Fruit fly (Drosophila melanogaster) whole organism, embryonic: ENCODE measurements around the gene CG44303.
A peak's percentile ranks its signal among the peaks of the same experiment; 100 is the strongest.

ENCODE experiments used
- Aef1 ChIP-seq: fragments of 200-800 bp; sonication (Bioruptor generic); IDR thresholded peaks from 3 replicates; pipeline ENCODE4 v1.3.6; 2022; ENCODE audit warnings: missing biosample characterization, missing genetic modification characterization
- Antp ChIP-seq: fragments of 200-800 bp; sonication (Bioruptor generic); optimal IDR thresholded peaks from 3 replicates; lab custom pipeline; 2016; ENCODE audit warnings: missing biosample characterization, missing genetic modification characterization
- BEAF-32 ChIP-seq: fragments of 200-800 bp; sonication (Bioruptor generic); optimal IDR thresholded peaks from 3 replicates; lab custom pipeline; 2017; ENCODE audit warnings: missing biosample characterization, missing genetic modification characterization, mild to moderate bottlenecking, moderate library complexity, missing genetic modification reagents
- Blimp-1 ChIP-seq: fragments of 200-800 bp; sonication (Bioruptor generic); optimal IDR thresholded peaks from 3 replicates; lab custom pipeline; 2018; ENCODE audit warnings: missing biosample characterization, missing genetic modification characterization, mild to moderate bottlenecking, moderate library complexity, missing genetic modification reagents
- CG10959 ChIP-seq: fragments of 200-800 bp; sonication (Bioruptor generic); IDR thresholded peaks from 2 replicates; pipeline ENCODE4 v1.3.6; 2022; ENCODE audit warnings: missing biosample characterization, missing genetic modification characterization
- CG11456 ChIP-seq: fragments of 200-800 bp; sonication (Bioruptor generic); IDR thresholded peaks from 3 replicates; pipeline ENCODE4 v1.3.6; 2022; ENCODE audit warnings: missing biosample characterization, missing genetic modification characterization
- CG11504 ChIP-seq: fragments of 200-800 bp; sonication (Bioruptor generic); optimal IDR thresholded peaks from 3 replicates; lab custom pipeline; 2019; ENCODE audit warnings: missing biosample characterization, mild to moderate bottlenecking, missing genetic modification characterization, moderate library complexity
- CG12071 ChIP-seq: fragments of 200-800 bp; sonication (Bioruptor generic); optimal IDR thresholded peaks from 3 replicates; lab custom pipeline; 2018; ENCODE audit warnings: missing biosample characterization, mild to moderate bottlenecking, missing genetic modification characterization
- CG12104 ChIP-seq: fragments of 200-800 bp; sonication (Bioruptor generic); optimal IDR thresholded peaks from 3 replicates; lab custom pipeline; 2016; ENCODE audit warnings: missing biosample characterization, missing genetic modification characterization
- CG12236 ChIP-seq: fragments of 200-800 bp; sonication (Bioruptor generic); optimal IDR thresholded peaks from 2 replicates; lab custom pipeline; 2016; ENCODE audit warnings: missing biosample characterization, missing genetic modification characterization
- CG15073 ChIP-seq: fragments of 200-800 bp; sonication (Bioruptor generic); optimal IDR thresholded peaks from 2 replicates; lab custom pipeline; 2016; ENCODE audit warnings: missing biosample characterization, missing genetic modification characterization
- CG17361 ChIP-seq: fragments of 200-800 bp; sonication (Bioruptor generic); IDR thresholded peaks from 3 replicates; pipeline ENCODE4 v1.3.6; 2022; ENCODE audit warnings: missing biosample characterization, missing genetic modification characterization
- CG18011 ChIP-seq: fragments of 200-800 bp; sonication (Bioruptor generic); optimal IDR thresholded peaks from 2 replicates; lab custom pipeline; 2017; ENCODE audit warnings: missing biosample characterization, missing genetic modification characterization, mild to moderate bottlenecking, moderate library complexity, missing genotype
- CG18599 ChIP-seq: fragments of 200-800 bp; sonication (Bioruptor generic); optimal IDR thresholded peaks from 3 replicates; lab custom pipeline; 2017; ENCODE audit warnings: missing biosample characterization, missing genetic modification characterization, mild to moderate bottlenecking, moderate library complexity, missing genetic modification reagents
- CG3065 ChIP-seq: fragments of 200-800 bp; sonication (Bioruptor generic); optimal IDR thresholded peaks from 2 replicates; lab custom pipeline; 2016; ENCODE audit warnings: missing biosample characterization, missing genetic modification characterization
- CG32767 ChIP-seq: fragments of 200-800 bp; sonication (Bioruptor generic); IDR thresholded peaks from 2 replicates; pipeline ENCODE4 v1.3.6; 2022; ENCODE audit warnings: missing biosample characterization, missing genetic modification characterization
- CG4360 ChIP-seq: fragments of 200-800 bp; sonication (Bioruptor generic); IDR thresholded peaks from 2 replicates; pipeline ENCODE4 v1.3.6; 2022; ENCODE audit warnings: missing biosample characterization, missing genetic modification characterization
- CG4424 ChIP-seq: fragments of 200-800 bp; sonication (Bioruptor generic); optimal IDR thresholded peaks from 3 replicates; lab custom pipeline; 2016; ENCODE audit warnings: missing biosample characterization, missing genetic modification characterization
- CG4707 ChIP-seq: fragments of 200-800 bp; sonication (Bioruptor generic); optimal IDR thresholded peaks from 2 replicates; lab custom pipeline; 2018; ENCODE audit warnings: missing biosample characterization, mild to moderate bottlenecking, missing genetic modification characterization, moderate library complexity
- CG4730 ChIP-seq: fragments of 200-800 bp; sonication (Bioruptor generic); IDR thresholded peaks from 2 replicates; pipeline ENCODE4 v1.3.6; 2022; ENCODE audit warnings: missing biosample characterization, missing genetic modification characterization
- CG6272 ChIP-seq: fragments of 200-800 bp; sonication (Bioruptor generic); IDR thresholded peaks from 2 replicates; pipeline ENCODE4 v1.3.6; 2022; ENCODE audit warnings: missing biosample characterization, missing genetic modification characterization
- CG7786 ChIP-seq: fragments of 200-800 bp; sonication (Bioruptor generic); optimal IDR thresholded peaks from 2 replicates; lab custom pipeline; 2016; ENCODE audit warnings: missing biosample characterization, missing genetic modification characterization
- CG8290 ChIP-seq, 3 experiments: fragments of 200-800 bp; sonication (Bioruptor generic); optimal IDR thresholded peaks; 2 replicates each; lab custom pipeline; 2016 to 2019; ENCODE audit warnings: missing biosample characterization in 3 of 3, missing genetic modification characterization in 3 of 3, mild to moderate bottlenecking in 2 of 3, moderate library complexity in 1 of 3
- CG9215 ChIP-seq: fragments of 200-800 bp; sonication (Bioruptor generic); IDR thresholded peaks from 2 replicates; pipeline ENCODE4 v1.3.6; 2022; ENCODE audit warnings: missing biosample characterization, missing genetic modification characterization
- Camta ChIP-seq: fragments of 200-800 bp; sonication (Bioruptor generic); optimal IDR thresholded peaks from 2 replicates; lab custom pipeline; 2016; ENCODE audit warnings: missing biosample characterization, missing genetic modification characterization
- GATAe ChIP-seq: fragments of 200-800 bp; sonication (Bioruptor generic); conservative IDR thresholded peaks from 2 replicates; pipeline ENCODE4 v1.3.6; 2022; ENCODE audit warnings: missing biosample characterization, missing genetic modification characterization
- H15 ChIP-seq: fragments of 200-800 bp; sonication (Bioruptor generic); IDR thresholded peaks from 3 replicates; pipeline ENCODE4 v1.3.6; 2022; ENCODE audit warnings: missing biosample characterization, missing genetic modification characterization
- H2.0 ChIP-seq: fragments of 200-800 bp; sonication (Bioruptor generic); IDR thresholded peaks from 2 replicates; pipeline ENCODE4 v1.3.6; 2022; ENCODE audit warnings: missing biosample characterization, missing genetic modification characterization
- HLH3B ChIP-seq: fragments of 200-800 bp; sonication (Bioruptor generic); IDR thresholded peaks from 2 replicates; pipeline ENCODE4 v1.3.6; 2022; ENCODE audit warnings: missing biosample characterization, missing genetic modification characterization
- Nf-YB ChIP-seq: fragments of 200-800 bp; sonication (Bioruptor generic); optimal IDR thresholded peaks from 3 replicates; lab custom pipeline; 2019; ENCODE audit warnings: missing biosample characterization, mild to moderate bottlenecking, missing genetic modification characterization, moderate library complexity
- Oli ChIP-seq: fragments of 200-800 bp; sonication (Bioruptor generic); optimal IDR thresholded peaks from 2 replicates; lab custom pipeline; 2018; ENCODE audit warnings: missing biosample characterization, mild to moderate bottlenecking, missing genetic modification characterization, moderate library complexity
- Sox100B ChIP-seq: fragments of 200-800 bp; sonication (Bioruptor generic); optimal IDR thresholded peaks from 3 replicates; lab custom pipeline; 2018; ENCODE audit warnings: missing biosample characterization, mild to moderate bottlenecking, missing genetic modification characterization
- ab ChIP-seq: fragments of 200-800 bp; sonication (Bioruptor generic); optimal IDR thresholded peaks from 2 replicates; lab custom pipeline; 2016; ENCODE audit warnings: missing biosample characterization, missing genetic modification characterization
- ap ChIP-seq: fragments of 200-800 bp; sonication (Bioruptor generic); IDR thresholded peaks from 2 replicates; pipeline ENCODE4 v1.3.6; 2022; ENCODE audit warnings: missing biosample characterization, missing genetic modification characterization
- bab2 ChIP-seq: fragments of 200-800 bp; sonication (Bioruptor generic); optimal IDR thresholded peaks from 2 replicates; lab custom pipeline; 2016; ENCODE audit warnings: missing biosample characterization, missing genetic modification characterization
- bowl ChIP-seq: fragments of 200-800 bp; sonication (Bioruptor generic); IDR thresholded peaks from 2 replicates; pipeline ENCODE4 v1.3.6; 2022; ENCODE audit warnings: missing biosample characterization, missing genetic modification characterization
- cas ChIP-seq: fragments of 200-800 bp; sonication (Bioruptor generic); IDR thresholded peaks from 2 replicates; pipeline ENCODE4 v1.3.6; 2022; ENCODE audit warnings: missing biosample characterization, missing genetic modification characterization
- caup ChIP-seq: fragments of 200-800 bp; sonication (Bioruptor generic); optimal IDR thresholded peaks from 3 replicates; lab custom pipeline; 2017; ENCODE audit warnings: missing biosample characterization, mild to moderate bottlenecking, missing genetic modification characterization, moderate library complexity; ENCODE audit not compliant: severe bottlenecking
- gce ChIP-seq: fragments of 200-800 bp; sonication (Bioruptor generic); IDR thresholded peaks from 3 replicates; pipeline ENCODE4 v1.3.6; 2022; ENCODE audit warnings: missing biosample characterization, missing genetic modification characterization
- gcm2 ChIP-seq: fragments of 200-800 bp; sonication (Bioruptor generic); optimal IDR thresholded peaks from 2 replicates; lab custom pipeline; 2016; ENCODE audit warnings: missing biosample characterization, missing genetic modification characterization
- gsb ChIP-seq: fragments of 200-800 bp; sonication (Bioruptor generic); IDR thresholded peaks from 2 replicates; pipeline ENCODE4 v1.3.6; 2022; ENCODE audit warnings: missing biosample characterization, missing genetic modification characterization
- hb ChIP-seq: fragments of 200-800 bp; sonication (Bioruptor generic); IDR thresholded peaks from 3 replicates; pipeline ENCODE4 v1.3.6; 2022; ENCODE audit warnings: missing biosample characterization, missing genetic modification characterization; ENCODE audit not compliant: partially characterized antibody
- jigr1 ChIP-seq: fragments of 200-800 bp; sonication (Bioruptor generic); IDR thresholded peaks from 3 replicates; pipeline ENCODE4 v1.3.6; 2022; ENCODE audit warnings: missing biosample characterization, missing genetic modification characterization
- knrl ChIP-seq: fragments of 200-800 bp; sonication (Bioruptor generic); IDR thresholded peaks from 3 replicates; pipeline ENCODE4 v1.3.6; 2022; ENCODE audit warnings: missing biosample characterization, missing genetic modification characterization; ENCODE audit not compliant: partially characterized antibody
- mirr ChIP-seq: fragments of 200-800 bp; sonication (Bioruptor generic); optimal IDR thresholded peaks from 3 replicates; lab custom pipeline; 2018; ENCODE audit warnings: missing biosample characterization, mild to moderate bottlenecking, missing genetic modification characterization
- pnt ChIP-seq: fragments of 200-800 bp; sonication (Bioruptor generic); optimal IDR thresholded peaks from 3 replicates; lab custom pipeline; 2016; ENCODE audit warnings: missing biosample characterization, missing genetic modification characterization
- sqz ChIP-seq: fragments of 200-800 bp; sonication (Bioruptor generic); optimal IDR thresholded peaks from 3 replicates; lab custom pipeline; 2018; ENCODE audit warnings: missing biosample characterization, mild to moderate bottlenecking, missing genetic modification characterization
- sr ChIP-seq: fragments of 200-800 bp; sonication (Bioruptor generic); IDR thresholded peaks from 3 replicates; pipeline ENCODE4 v1.3.6; 2022; ENCODE audit warnings: missing biosample characterization, missing genetic modification characterization
- sug ChIP-seq: fragments of 200-800 bp; optimal IDR thresholded peaks from 2 replicates; lab custom pipeline; 2019; ENCODE audit warnings: missing biosample characterization, mild to moderate bottlenecking, missing genetic modification characterization, moderate library complexity

Gene CG44303

DNA sequence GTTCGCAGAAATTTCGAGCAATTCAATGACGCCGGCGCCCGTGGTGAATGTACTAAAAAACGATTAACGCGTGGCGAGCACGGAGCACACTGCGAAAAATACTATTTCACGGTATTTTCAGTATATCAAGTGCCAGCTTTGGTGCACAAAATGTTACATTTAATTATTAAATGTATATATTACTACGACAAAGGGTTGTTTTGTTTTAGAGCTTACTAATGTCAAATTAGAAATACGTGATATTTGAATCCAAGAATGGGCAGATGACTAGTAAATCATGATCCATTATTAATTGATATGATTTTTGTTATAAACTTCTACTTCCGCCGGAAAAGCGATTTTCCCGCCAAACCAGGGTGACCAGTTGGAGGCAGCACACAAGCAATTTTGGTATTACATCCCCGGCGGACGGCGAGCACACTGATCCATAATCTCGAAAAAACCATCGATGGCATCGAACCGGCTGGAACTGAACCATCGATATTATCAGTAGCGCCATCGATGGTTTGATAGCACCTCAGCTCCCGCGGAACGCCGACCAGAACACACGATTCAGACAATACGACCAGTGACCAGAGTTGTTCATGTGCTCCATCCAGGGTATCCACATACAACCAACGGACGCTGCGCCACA lies 32.9 kb downstream of the CG44303 start, which contains the start of the genes CG3226 and Cdc7 (continued):
- TF ChIP-seq Camta = peak; percentile 41
- TF ChIP-seq gce (GFP tag; lab: Robert Waterston, UW) = 0 out of 3 replicates have a peak, but pooled peaks have one; percentile 35
- TF ChIP-seq GATAe = no peak
- TF ChIP-seq CG12236 = peak; percentile 25
- TF ChIP-seq CG10959 (GFP tag; lab: Robert Waterston, UW) = no peak
- TF ChIP-seq sug (tag; lab: Kevin White, UChicago) = peak; percentile 73
- peak; percentile 75 for TF ChIP-seq knrl (GFP tag; lab: Robert Waterston, UW)
- peak; percentile 54; the same call in 1 of the 3 replicates for TF ChIP-seq H15 (GFP tag; lab: Robert Waterston, UW)
- TF ChIP-seq CG7786 (GFP tag; lab: Kevin White, UChicago) = peak; percentile 2
- TF ChIP-seq Blimp-1 (GFP tag; lab: Kevin White, UChicago) = peak; percentile 19
- TF ChIP-seq bab2 (GFP tag; lab: Kevin White, UChicago) = peak; percentile 35
- TF ChIP-seq hb (GFP tag; lab: Robert Waterston, UW) = peak; percentile 58; the same call in 1 of the 3 replicates
- TF ChIP-seq CG11456 (GFP tag; lab: Robert Waterston, UW) = peak; percentile 78; the same call in 2 of the 3 replicates
- peak; percentile 19; the same call in 1 of the 3 replicates for TF ChIP-seq sr (GFP tag; lab: Robert Waterston, UW)
- TF ChIP-seq Sox100B = peak; percentile 84
- peak; percentile 24 for TF ChIP-seq CG8290 (GFP tag; optimal IDR thresholded peaks at IDR 0.05; lab: Kevin White, UChicago)
- TF ChIP-seq CG8290 (tag; optimal IDR thresholded peaks at IDR 0.05; lab: Kevin White, UChicago) = peak; percentile 39 to 85
- TF ChIP-seq CG9215 (GFP tag; lab: Robert Waterston, UW) = no peak
- 0 out of 2 replicates have a peak, but pooled peaks have one; percentile 26 for TF ChIP-seq CG4730 (GFP tag; lab: Robert Waterston, UW)
- peak; percentile 81 for TF ChIP-seq CG17361 (GFP tag; lab: Robert Waterston, UW)
- TF ChIP-seq CG4360 = 0 out of 2 replicates have a peak, but pooled peaks have one; percentile 8
- TF ChIP-seq CG12071 (GFP tag; lab: Kevin White, UChicago) = peak; percentile 79
- TF ChIP-seq cas (GFP tag; lab: Robert Waterston, UW) = no peak
- TF ChIP-seq bowl (GFP tag; lab: Robert Waterston, UW) = no peak
- peak; percentile 54 for TF ChIP-seq CG18011
- TF ChIP-seq caup (GFP tag; lab: Kevin White, UChicago) = peak; percentile 91
- TF ChIP-seq CG32767 (GFP tag; lab: Robert Waterston, UW) = no peak
- TF ChIP-seq CG4707 (GFP tag; lab: Kevin White, UChicago) = peak; percentile 64
- peak; percentile 76 for TF ChIP-seq CG12104 (GFP tag; lab: Kevin White, UChicago)
- peak; percentile 83 for TF ChIP-seq CG18599 (GFP tag; lab: Kevin White, UChicago)
- TF ChIP-seq jigr1 (GFP tag; lab: Robert Waterston, UW) = no peak
- peak; percentile 59 for TF ChIP-seq Nf-YB
- peak; percentile 5 for TF ChIP-seq CG3065
- peak; percentile 72 for TF ChIP-seq CG4424 (GFP tag; lab: Kevin White, UChicago)
- peak; percentile 10 for TF ChIP-seq gcm2 (GFP tag; lab: Kevin White, UChicago)
- TF ChIP-seq BEAF-32 = peak; percentile 75
- TF ChIP-seq Oli = peak; percentile 53
- no peak for TF ChIP-seq CG15073 (GFP tag; lab: Kevin White, UChicago)
- TF ChIP-seq sqz (GFP tag; lab: Kevin White, UChicago) = peak; percentile 72
- peak; percentile 65 for TF ChIP-seq CG11504 (tag; lab: Kevin White, UChicago)
- peak; percentile 73 for TF ChIP-seq mirr (GFP tag; lab: Kevin White, UChicago)
- no peak for TF ChIP-seq ab (GFP tag; lab: Kevin White, UChicago)
- TF ChIP-seq HLH3B (GFP tag; lab: Robert Waterston, UW) = peak; percentile 46; the same call in 1 of the 2 replicates
- TF ChIP-seq pnt (GFP tag; lab: Kevin White, UChicago) = no peak
- peak; percentile 26; the same call in 1 of the 2 replicates for TF ChIP-seq ap (GFP tag; lab: Robert Waterston, UW)
- TF ChIP-seq Antp (GFP tag; lab: Kevin White, UChicago) = peak; percentile 22
- TF ChIP-seq H2.0 (GFP tag; lab: Robert Waterston, UW) = peak; percentile 28; the same call in 1 of the 2 replicates
- 0 out of 2 replicates have a peak, but pooled peaks have one; percentile 25 for TF ChIP-seq CG6272 (GFP tag; lab: Robert Waterston, UW)
- TF ChIP-seq gsb (GFP tag; lab: Robert Waterston, UW) = no peak
- no peak for TF ChIP-seq Aef1
